Fruit fly (Drosophila melanogaster) whole organism, embryonic: ENCODE data around the gene MSAmiP.
A peak's percentile ranks its signal among the peaks of the same experiment; 100 is the strongest.

Experiments used
- Adf1 ChIP-seq: fragments of 200-800 bp; sonication (Bioruptor generic); IDR thresholded peaks from 2 replicates; pipeline ENCODE4 v1.3.6; 2022; ENCODE audit warnings: missing biosample characterization, missing genetic modification characterization
- Aef1 ChIP-seq: fragments of 200-800 bp; sonication (Bioruptor generic); IDR thresholded peaks from 3 replicates; pipeline ENCODE4 v1.3.6; 2022; ENCODE audit warnings: missing biosample characterization, missing genetic modification characterization
- CG10431 ChIP-seq: fragments of 200-800 bp; sonication (Bioruptor generic); optimal IDR thresholded peaks from 3 replicates; lab custom pipeline; 2018; ENCODE audit warnings: missing biosample characterization, mild to moderate bottlenecking, missing genetic modification characterization
- CG12299 ChIP-seq: fragments of 200-800 bp; sonication (Bioruptor generic); optimal IDR thresholded peaks from 2 replicates; lab custom pipeline; 2018; ENCODE audit warnings: missing biosample characterization, mild to moderate bottlenecking, missing genetic modification characterization
- CG13287 ChIP-seq: fragments of 200-800 bp; sonication (Bioruptor generic); IDR thresholded peaks from 2 replicates; pipeline ENCODE4 v1.3.6; 2022; ENCODE audit warnings: missing biosample characterization, missing genetic modification characterization; ENCODE audit not compliant: partially characterized antibody
- CG17612 ChIP-seq: fragments of 200-800 bp; sonication (Bioruptor generic); IDR thresholded peaks from 2 replicates; pipeline ENCODE4 v1.3.6; 2022; ENCODE audit warnings: missing biosample characterization, missing genetic modification characterization
- CG17802 ChIP-seq: fragments of 200-800 bp; sonication (Bioruptor generic); optimal IDR thresholded peaks from 2 replicates; lab custom pipeline; 2018; ENCODE audit warnings: missing biosample characterization, mild to moderate bottlenecking, missing genetic modification characterization, moderate library complexity
- CG30403 ChIP-seq: fragments of 200-800 bp; sonication (Bioruptor generic); optimal IDR thresholded peaks from 3 replicates; lab custom pipeline; 2016; ENCODE audit warnings: missing biosample characterization, missing genetic modification characterization
- CG33213 ChIP-seq: fragments of 200-800 bp; sonication (Bioruptor generic); optimal IDR thresholded peaks from 3 replicates; lab custom pipeline; 2016; ENCODE audit warnings: missing biosample characterization, missing genetic modification characterization
- CG34376 ChIP-seq: fragments of 200-800 bp; sonication (Bioruptor generic); optimal IDR thresholded peaks from 2 replicates; lab custom pipeline; 2018; ENCODE audit warnings: missing biosample characterization, mild to moderate bottlenecking, missing genetic modification characterization
- CG3995 ChIP-seq: fragments of 200-800 bp; sonication (Bioruptor generic); optimal IDR thresholded peaks from 3 replicates; lab custom pipeline; 2016; ENCODE audit warnings: missing biosample characterization, missing genetic modification characterization
- CG4282 ChIP-seq: fragments of 200-800 bp; sonication (Bioruptor generic); optimal IDR thresholded peaks from 2 replicates; lab custom pipeline; 2016; ENCODE audit warnings: missing biosample characterization, missing genetic modification characterization
- CG5245 ChIP-seq: fragments of 200-800 bp; sonication (Bioruptor generic); optimal IDR thresholded peaks from 3 replicates; lab custom pipeline; 2016; ENCODE audit warnings: missing biosample characterization, missing genetic modification characterization
- CG6813 ChIP-seq: fragments of 200-800 bp; sonication (Bioruptor generic); optimal IDR thresholded peaks from 2 replicates; lab custom pipeline; 2017; ENCODE audit warnings: missing biosample characterization, missing genetic modification characterization, mild to moderate bottlenecking, moderate library complexity, missing genetic modification reagents
- CG8089 ChIP-seq: fragments of 200-800 bp; sonication (Bioruptor generic); optimal IDR thresholded peaks from 3 replicates; lab custom pipeline; 2016; ENCODE audit warnings: missing biosample characterization, missing genetic modification characterization
- CG8290 ChIP-seq, 3 experiments: fragments of 200-800 bp; sonication (Bioruptor generic); optimal IDR thresholded peaks; 2 replicates each; lab custom pipeline; 2016 to 2019; ENCODE audit warnings: missing biosample characterization in 3 of 3, missing genetic modification characterization in 3 of 3, mild to moderate bottlenecking in 2 of 3, moderate library complexity in 1 of 3
- CG8359 ChIP-seq: fragments of 200-800 bp; sonication (Bioruptor generic); optimal IDR thresholded peaks from 2 replicates; lab custom pipeline; 2017; ENCODE audit warnings: missing biosample characterization, mild to moderate bottlenecking, missing genetic modification characterization, borderline replicate concordance
- CG9437 ChIP-seq: fragments of 200-800 bp; sonication (Bioruptor generic); optimal IDR thresholded peaks from 2 replicates; lab custom pipeline; 2018; ENCODE audit warnings: missing biosample characterization, mild to moderate bottlenecking, missing genetic modification characterization
- D19B ChIP-seq: fragments of 200-800 bp; sonication (Bioruptor generic); optimal IDR thresholded peaks from 2 replicates; lab custom pipeline; 2017; ENCODE audit warnings: missing biosample characterization, mild to moderate bottlenecking, missing genetic modification characterization
- Dip2 ChIP-seq: fragments of 200-800 bp; sonication (Bioruptor generic); IDR thresholded peaks from 2 replicates; pipeline ENCODE4 v1.3.6; 2022; ENCODE audit warnings: missing biosample characterization, missing genetic modification characterization
- HLH54F ChIP-seq: fragments of 200-800 bp; sonication (Bioruptor generic); optimal IDR thresholded peaks from 3 replicates; lab custom pipeline; 2016; ENCODE audit warnings: missing biosample characterization, missing genetic modification characterization
- Hey ChIP-seq: fragments of 200-800 bp; sonication (Bioruptor generic); optimal IDR thresholded peaks from 3 replicates; lab custom pipeline; 2018; ENCODE audit warnings: missing biosample characterization, mild to moderate bottlenecking, missing genetic modification characterization
- Hr78 ChIP-seq, 2 experiments: fragments of 200-800 bp in 1 of 2; fragments of >200 bp in 1 of 2; sonication (Bioruptor generic) in 1 of 2; optimal IDR thresholded peaks; 2 replicates each; lab custom pipeline; 2017 to 2019; ENCODE audit warnings: missing biosample characterization in 2 of 2, missing genetic modification characterization in 2 of 2, mild to moderate bottlenecking in 1 of 2, moderate library complexity in 1 of 2
- Lpt ChIP-seq: fragments of >200 bp; optimal IDR thresholded peaks from 2 replicates; lab custom pipeline; 2018; ENCODE audit warnings: missing biosample characterization, missing genetic modification characterization
- MESR4 ChIP-seq: fragments of 200-800 bp; sonication (Bioruptor generic); optimal IDR thresholded peaks from 2 replicates; lab custom pipeline; 2018; ENCODE audit warnings: missing biosample characterization, mild to moderate bottlenecking, missing genetic modification characterization, moderate library complexity
- Mad ChIP-seq: fragments of 200-800 bp; sonication (Bioruptor generic); optimal IDR thresholded peaks from 2 replicates; lab custom pipeline; 2016; ENCODE audit warnings: missing biosample characterization, missing genetic modification characterization
- Oaz ChIP-seq: fragments of 200-800 bp; sonication (Bioruptor generic); IDR thresholded peaks from 2 replicates; pipeline ENCODE4 v1.3.6; 2022; ENCODE audit warnings: missing biosample characterization, missing genetic modification characterization
- Six4 ChIP-seq: fragments of 200-800 bp; sonication (Bioruptor generic); optimal IDR thresholded peaks from 2 replicates; lab custom pipeline; 2016; ENCODE audit warnings: missing biosample characterization, missing genetic modification characterization
- Stat92E ChIP-seq, 3 experiments: fragments of >200 bp in 2 of 3; fragments of 200-800 bp in 1 of 3; sonication (Bioruptor generic) in 1 of 3; optimal IDR thresholded peaks; 2 replicates each; lab custom pipeline; 2017 to 2019; ENCODE audit warnings: missing biosample characterization in 3 of 3, missing genetic modification characterization in 3 of 3, mild to moderate bottlenecking in 1 of 3, moderate library complexity in 1 of 3
- ab ChIP-seq: fragments of 200-800 bp; sonication (Bioruptor generic); optimal IDR thresholded peaks from 2 replicates; lab custom pipeline; 2016; ENCODE audit warnings: missing biosample characterization, missing genetic modification characterization
- al ChIP-seq: fragments of 200-800 bp; sonication (Bioruptor generic); IDR thresholded peaks from 2 replicates; pipeline ENCODE4 v1.3.6; 2022; ENCODE audit warnings: missing biosample characterization, missing genetic modification characterization
- da ChIP-seq: fragments of 200-800 bp; sonication (Bioruptor generic); optimal IDR thresholded peaks from 2 replicates; lab custom pipeline; 2016; ENCODE audit warnings: missing biosample characterization, missing genetic modification characterization
- fru ChIP-seq: fragments of >200 bp; optimal IDR thresholded peaks from 2 replicates; lab custom pipeline; 2017
- hbn ChIP-seq: fragments of 200-800 bp; sonication (Bioruptor generic); IDR thresholded peaks from 2 replicates; pipeline ENCODE4 v1.3.6; 2022; ENCODE audit warnings: missing biosample characterization, missing genetic modification characterization; ENCODE audit not compliant: partially characterized antibody
- insv ChIP-seq, 2 experiments: fragments of 200-800 bp; sonication (Bioruptor generic); optimal IDR thresholded peaks; 3 replicates each; lab custom pipeline; 2016 to 2018; ENCODE audit warnings: missing biosample characterization in 2 of 2, missing genetic modification characterization in 2 of 2
- jumu ChIP-seq: fragments of 200-800 bp; sonication (Bioruptor generic); optimal IDR thresholded peaks from 3 replicates; lab custom pipeline; 2016; ENCODE audit warnings: missing biosample characterization, missing genetic modification characterization
- knrl ChIP-seq: fragments of 200-800 bp; sonication (Bioruptor generic); IDR thresholded peaks from 3 replicates; pipeline ENCODE4 v1.3.6; 2022; ENCODE audit warnings: missing biosample characterization, missing genetic modification characterization; ENCODE audit not compliant: partially characterized antibody
- lov ChIP-seq, 2 experiments: fragments of 200-800 bp in 1 of 2; fragments of >200 bp in 1 of 2; sonication (Bioruptor generic) in 1 of 2; IDR thresholded peaks in 1 of 2; optimal IDR thresholded peaks in 1 of 2; 2 replicates in 1 of 2; 3 replicates in 1 of 2; pipeline versions ENCODE4 v1.3.6 to Lab custom; 2017 to 2022; ENCODE audit warnings: missing biosample characterization in 1 of 2, missing genetic modification characterization in 1 of 2
- pb ChIP-seq: fragments of 200-800 bp; sonication (Bioruptor generic); optimal IDR thresholded peaks from 3 replicates; lab custom pipeline; 2016; ENCODE audit warnings: missing biosample characterization, missing genetic modification characterization
- phol ChIP-seq: fragments of 200-800 bp; sonication (Bioruptor generic); optimal IDR thresholded peaks from 3 replicates; lab custom pipeline; 2018; ENCODE audit warnings: missing biosample characterization, mild to moderate bottlenecking, missing genetic modification characterization, moderate library complexity
- pzg ChIP-seq: fragments of 200-800 bp; sonication (Bioruptor generic); optimal IDR thresholded peaks from 3 replicates; lab custom pipeline; 2018; ENCODE audit warnings: missing biosample characterization, mild to moderate bottlenecking, missing genetic modification characterization, moderate library complexity
- slbo ChIP-seq: fragments of 200-800 bp; sonication (Bioruptor generic); IDR thresholded peaks from 2 replicates; pipeline ENCODE4 v1.3.6; 2022; ENCODE audit warnings: missing biosample characterization, missing genetic modification characterization
- tll ChIP-seq, 2 experiments: fragments of 200-800 bp in 1 of 2; fragments of >200 bp in 1 of 2; sonication (Bioruptor generic) in 1 of 2; optimal IDR thresholded peaks; 2 replicates each; lab custom pipeline; 2017 to 2019; ENCODE audit warnings: missing biosample characterization in 2 of 2, missing genetic modification characterization in 2 of 2, mild to moderate bottlenecking in 1 of 2, moderate library complexity in 1 of 2
- toy ChIP-seq: fragments of 200-800 bp; sonication (Bioruptor generic); IDR thresholded peaks from 2 replicates; pipeline ENCODE4 v1.3.6; 2022; ENCODE audit warnings: missing biosample characterization, missing genetic modification characterization
- unc-4 ChIP-seq: fragments of 200-800 bp; sonication (Bioruptor generic); IDR thresholded peaks from 2 replicates; pipeline ENCODE4 v1.3.6; 2022; ENCODE audit warnings: missing biosample characterization, missing genetic modification characterization; ENCODE audit not compliant: partially characterized antibody
- unpg ChIP-seq: fragments of 200-800 bp; sonication (Bioruptor generic); optimal IDR thresholded peaks from 3 replicates; lab custom pipeline; 2018; ENCODE audit warnings: missing biosample characterization, mild to moderate bottlenecking, missing genetic modification characterization, moderate library complexity
- vnd ChIP-seq: fragments of 200-800 bp; sonication (Bioruptor generic); IDR thresholded peaks from 3 replicates; pipeline ENCODE4 v1.3.6; 2022; ENCODE audit warnings: missing biosample characterization, missing genetic modification characterization; ENCODE audit not compliant: partially characterized antibody
- vvl ChIP-seq: fragments of 200-800 bp; sonication (Bioruptor generic); IDR thresholded peaks from 2 replicates; pipeline ENCODE4 v1.3.6; 2022; ENCODE audit warnings: missing biosample characterization, missing genetic modification characterization
- wek ChIP-seq: fragments of 200-800 bp; sonication (Bioruptor generic); optimal IDR thresholded peaks from 3 replicates; lab custom pipeline; 2018; ENCODE audit warnings: missing biosample characterization, mild to moderate bottlenecking, missing genetic modification characterization, moderate library complexity

MSAmiP gene

DNA sequence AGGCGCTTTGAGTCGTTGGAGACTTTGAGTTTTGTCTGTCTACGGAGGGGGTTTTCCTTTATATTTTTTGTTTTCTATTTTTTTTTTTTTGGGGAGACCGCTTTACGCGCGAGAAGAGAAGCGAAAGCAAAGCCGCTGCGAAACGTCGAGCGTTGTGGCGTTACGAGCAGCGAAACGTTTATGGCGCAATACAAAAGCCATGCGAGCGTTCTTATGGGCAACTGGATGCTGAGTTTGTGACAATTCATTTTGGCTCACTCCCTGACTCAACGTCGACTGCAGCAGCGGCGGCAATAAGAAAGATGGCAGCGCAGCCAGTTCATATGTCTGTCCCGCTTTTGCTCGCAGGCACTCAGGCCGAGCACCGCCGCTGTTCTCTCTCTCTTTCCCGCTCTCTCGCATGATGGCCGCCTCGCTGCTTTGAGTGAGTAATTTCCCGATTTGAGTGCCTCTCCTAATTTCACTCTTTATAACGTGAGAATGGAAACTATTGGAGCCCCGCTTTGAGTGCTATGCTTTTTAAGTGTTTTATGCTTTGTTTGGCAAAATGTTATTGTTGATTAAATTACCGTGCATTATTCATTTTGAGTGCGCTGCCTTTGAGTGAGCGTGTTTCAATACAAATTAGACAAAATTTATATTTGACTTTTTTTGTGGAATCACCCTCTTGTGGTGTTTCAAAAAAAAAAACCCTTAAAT lies 66.1 kb downstream of the MSAmiP start, which contains the start of gene abd-A (continued):
- peak; percentile 57; the same call in 1 of the 2 replicates for TF ChIP-seq vvl (GFP tag; lab: Robert Waterston, UW)
- TF ChIP-seq tll (GFP tag; optimal IDR thresholded peaks at IDR 0.05; lab: Kevin White, UChicago): no peak
- no peak for TF ChIP-seq CG30403 (GFP tag; lab: Kevin White, UChicago)
- no peak for TF ChIP-seq CG17802 (tag; lab: Kevin White, UChicago)
- no peak for TF ChIP-seq Aef1 (GFP tag; lab: Robert Waterston, UW)
- no peak for TF ChIP-seq HLH54F (GFP tag; lab: Kevin White, UChicago)
- TF ChIP-seq CG9437 (GFP tag; lab: Kevin White, UChicago): no peak
- TF ChIP-seq al (GFP tag; lab: Robert Waterston, UW): no peak
- TF ChIP-seq Dip2: no peak
- TF ChIP-seq Hey (tag; lab: Kevin White, UChicago): no peak
- no peak for TF ChIP-seq Stat92E (GFP tag; optimal IDR thresholded peaks at IDR 0.05; lab: Kevin White, UChicago)
- TF ChIP-seq MESR4: no peak
- no peak for TF ChIP-seq CG8359 (GFP tag; lab: Kevin White, UChicago)
- TF ChIP-seq toy (GFP tag; lab: Robert Waterston, UW): no peak
- TF ChIP-seq CG17612 (GFP tag; lab: Robert Waterston, UW): no peak
- no peak for TF ChIP-seq unc-4 (GFP tag; lab: Robert Waterston, UW)
- no peak for TF ChIP-seq Hr78 (GFP tag; optimal IDR thresholded peaks at IDR 0.05; lab: Kevin White, UChicago)
- TF ChIP-seq CG6813 (GFP tag; lab: Kevin White, UChicago): no peak
- no peak for TF ChIP-seq slbo (GFP tag; lab: Robert Waterston, UW)
- TF ChIP-seq CG34376 (GFP tag; lab: Kevin White, UChicago): no peak
- TF ChIP-seq fru (lab: Kevin White, UChicago): no peak
- TF ChIP-seq Oaz (GFP tag; lab: Robert Waterston, UW): no peak
- TF ChIP-seq CG8089: no peak
- TF ChIP-seq Lpt (GFP tag; lab: Kevin White, UChicago): no peak
- no peak for TF ChIP-seq insv (GFP tag; optimal IDR thresholded peaks at IDR 0.05; lab: Kevin White, UChicago)
- TF ChIP-seq CG12299: no peak
- TF ChIP-seq unpg (GFP tag; lab: Kevin White, UChicago): no peak
- TF ChIP-seq jumu (GFP tag; lab: Kevin White, UChicago): no peak
- TF ChIP-seq vnd (GFP tag; lab: Robert Waterston, UW): no peak
- no peak for TF ChIP-seq CG10431
- TF ChIP-seq pb (GFP tag; lab: Kevin White, UChicago): no peak
- no peak for TF ChIP-seq lov (optimal IDR thresholded peaks at IDR 0.05; lab: Kevin White, UChicago)
- no peak for TF ChIP-seq lov (GFP tag; IDR thresholded peaks at IDR 0.05; lab: Robert Waterston, UW)
- TF ChIP-seq CG33213 (GFP tag; lab: Kevin White, UChicago): no peak
- no peak for TF ChIP-seq CG8290 (GFP tag; optimal IDR thresholded peaks at IDR 0.05; lab: Kevin White, UChicago)
- no peak for TF ChIP-seq CG8290 (tag; optimal IDR thresholded peaks at IDR 0.05; lab: Kevin White, UChicago)
- no peak for TF ChIP-seq wek (GFP tag; lab: Kevin White, UChicago)
- TF ChIP-seq CG5245 (GFP tag; lab: Kevin White, UChicago): no peak
- no peak for TF ChIP-seq CG4282 (GFP tag; lab: Kevin White, UChicago)
- TF ChIP-seq da (GFP tag; lab: Kevin White, UChicago): no peak
- peak; percentile 97 for TF ChIP-seq phol (tag; lab: Kevin White, UChicago)
- TF ChIP-seq Adf1 (GFP tag; lab: Robert Waterston, UW): peak; percentile 99
- TF ChIP-seq pzg (GFP tag; lab: Kevin White, UChicago): no peak
- no peak for TF ChIP-seq CG3995
- no peak for TF ChIP-seq Mad (GFP tag; lab: Kevin White, UChicago)
- TF ChIP-seq knrl: no peak
- TF ChIP-seq ab (GFP tag; lab: Kevin White, UChicago): no peak
- peak; percentile 56 for TF ChIP-seq CG13287
- TF ChIP-seq D19B (GFP tag; lab: Kevin White, UChicago): no peak
- no peak for TF ChIP-seq hbn (GFP tag; lab: Robert Waterston, UW)
- TF ChIP-seq Six4: no peak
